Fruit fly (Drosophila melanogaster) whole organism, prepupa: ENCODE data around the gene Ntl.

Experiments used
- CG10631 ChIP-seq: fragments of 200-800 bp; sonication (Bioruptor generic); optimal IDR thresholded peaks from 2 replicates; lab custom pipeline; 2016; ENCODE audit warnings: missing biosample characterization, missing genetic modification characterization
- CG9139 ChIP-seq: fragments of 200-800 bp; sonication (Bioruptor generic); optimal IDR thresholded peaks from 3 replicates; lab custom pipeline; 2017; ENCODE audit warnings: missing biosample characterization, mild to moderate bottlenecking, missing genetic modification characterization
- esn ChIP-seq: fragments of 200-800 bp; sonication (Bioruptor generic); optimal IDR thresholded peaks from 2 replicates; lab custom pipeline; 2016; ENCODE audit warnings: missing biosample characterization, mild to moderate bottlenecking, missing genetic modification characterization, moderate library complexity
- fkh ChIP-seq: fragments of 200-800 bp; sonication (Bioruptor generic); optimal IDR thresholded peaks from 3 replicates; lab custom pipeline; 2017; ENCODE audit warnings: missing biosample characterization, mild to moderate bottlenecking, missing genetic modification characterization, moderate library complexity
- spab ChIP-seq: fragments of 200-800 bp; sonication (Bioruptor generic); optimal IDR thresholded peaks from 2 replicates; lab custom pipeline; 2017; ENCODE audit warnings: missing biosample characterization, mild to moderate bottlenecking, missing genetic modification characterization, missing genetic modification reagents

DNA sequence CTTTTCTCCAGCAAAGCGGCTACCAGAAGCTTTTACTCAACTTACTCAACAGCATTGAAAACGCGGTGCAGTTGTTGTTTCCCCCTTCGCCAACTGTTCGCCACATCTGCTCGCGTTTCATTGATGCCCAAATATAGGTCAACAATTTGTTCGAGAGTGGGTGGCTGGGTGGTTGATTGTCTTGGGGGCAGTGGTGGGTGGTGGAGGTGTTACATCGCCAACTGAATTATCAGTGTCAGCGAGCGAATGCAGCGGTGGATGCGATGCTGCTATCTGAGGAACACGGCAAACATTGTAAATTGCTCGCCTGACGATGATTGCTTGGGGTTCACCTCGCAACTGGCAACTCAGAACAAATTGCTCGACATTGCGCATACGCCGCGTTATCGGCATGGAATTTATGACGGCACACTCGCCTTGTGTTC lies 34.9 kb upstream of the Ntl start:
- TF ChIP-seq fkh (GFP tag; lab: Kevin White, UChicago) (no peak), CG9139 (no peak), esn (no peak), CG10631 (GFP tag; lab: Kevin White, UChicago) (no peak), spab (no peak)
